Worm (Caenorhabditis elegans) whole organism, young adult: Measurements from ENCODE around the gene ppm-1.H.

Experiments used
- F33H1.4 ChIP-seq: fragments of 200-800 bp; sonication (Bioruptor generic); IDR thresholded peaks from 2 replicates; pipeline ENCODE4 v1.3.6; 2022; ENCODE audit warnings: missing genetic modification reagents, missing genetic modification characterization, missing compliant biosample characterization
- ZK185.1 ChIP-seq: sonication (generic microtip); optimal IDR thresholded peaks from 2 replicates; lab custom pipeline; 2016; ENCODE audit warnings: mild to moderate bottlenecking, missing genetic modification characterization, missing compliant biosample characterization; ENCODE audit not compliant: poor library complexity, severe bottlenecking
- attf-3 ChIP-seq: fragments of 200-800 bp; sonication (Bioruptor generic); conservative IDR thresholded peaks from 2 replicates; pipeline ENCODE4 v1.3.6; 2022; ENCODE audit warnings: missing genetic modification reagents, missing genetic modification characterization, missing compliant biosample characterization
- attf-5 ChIP-seq: fragments of 200-800 bp; sonication (Bioruptor generic); optimal IDR thresholded peaks from 2 replicates; lab custom pipeline; 2018; ENCODE audit warnings: mild to moderate bottlenecking, missing genetic modification characterization, missing compliant biosample characterization
- lin-54 ChIP-seq: fragments of 200-800 bp; sonication (Bioruptor generic); optimal IDR thresholded peaks from 2 replicates; lab custom pipeline; 2018; ENCODE audit warnings: mild to moderate bottlenecking, missing genetic modification characterization, missing compliant biosample characterization
- rec-8 ChIP-seq, 2 experiments: sonication (generic microtip); optimal IDR thresholded peaks; 2 replicates each; lab custom pipeline; 2016; ENCODE audit warnings: mild to moderate bottlenecking in 2 of 2, missing genetic modification characterization in 2 of 2, missing genetic modification reagents in 2 of 2, missing genotype in 2 of 2, missing biosample characterization in 1 of 2, missing compliant biosample characterization in 1 of 2, moderate library complexity in 1 of 2
- unc-130 ChIP-seq: sonication (generic microtip); optimal IDR thresholded peaks from 2 replicates; lab custom pipeline; 2016; ENCODE audit warnings: missing genetic modification reagents, missing genetic modification characterization, missing compliant biosample characterization

DNA sequence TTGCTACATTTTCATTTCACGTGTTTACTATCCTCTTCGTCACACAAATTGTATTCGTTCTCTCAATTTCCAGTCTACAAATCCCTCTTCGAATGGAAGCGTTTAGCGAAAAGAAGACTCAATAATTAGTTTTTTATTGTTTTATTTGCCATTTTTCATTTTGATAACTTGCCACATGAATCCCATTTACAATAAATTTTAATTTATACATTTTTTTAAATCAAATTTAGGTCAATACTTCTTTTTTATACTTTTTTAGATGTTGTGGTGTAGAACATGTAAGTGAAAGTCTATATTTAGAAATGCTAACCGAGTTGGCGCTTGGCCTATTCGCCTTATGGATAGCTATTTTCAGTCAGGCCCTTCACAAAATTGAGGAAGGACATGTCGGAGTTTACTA, 19.5 kb upstream of the ppm-1.H start, which contains the start of gene erl-1:
- TF ChIP-seq F33H1.4 (GFP tag; lab: Robert Waterston, UW), result no peak
- TF ChIP-seq attf-5 (GFP tag; lab: Kevin White, UChicago), result no peak
- TF ChIP-seq attf-3 (GFP tag; lab: Robert Waterston, UW), result no peak
- no peak for TF ChIP-seq ZK185.1 (tag; lab: Kevin White, UChicago)
- no peak for TF ChIP-seq rec-8 (tag; optimal IDR thresholded peaks at IDR 0.05; lab: Kevin White, UChicago)
- no peak for TF ChIP-seq unc-130 (GFP tag; lab: Kevin White, UChicago)
- TF ChIP-seq lin-54 (GFP tag; lab: Kevin White, UChicago), result no peak
